Worm (Caenorhabditis elegans): ENCODE data around the gene msp-49.

Gene msp-49

DNA sequence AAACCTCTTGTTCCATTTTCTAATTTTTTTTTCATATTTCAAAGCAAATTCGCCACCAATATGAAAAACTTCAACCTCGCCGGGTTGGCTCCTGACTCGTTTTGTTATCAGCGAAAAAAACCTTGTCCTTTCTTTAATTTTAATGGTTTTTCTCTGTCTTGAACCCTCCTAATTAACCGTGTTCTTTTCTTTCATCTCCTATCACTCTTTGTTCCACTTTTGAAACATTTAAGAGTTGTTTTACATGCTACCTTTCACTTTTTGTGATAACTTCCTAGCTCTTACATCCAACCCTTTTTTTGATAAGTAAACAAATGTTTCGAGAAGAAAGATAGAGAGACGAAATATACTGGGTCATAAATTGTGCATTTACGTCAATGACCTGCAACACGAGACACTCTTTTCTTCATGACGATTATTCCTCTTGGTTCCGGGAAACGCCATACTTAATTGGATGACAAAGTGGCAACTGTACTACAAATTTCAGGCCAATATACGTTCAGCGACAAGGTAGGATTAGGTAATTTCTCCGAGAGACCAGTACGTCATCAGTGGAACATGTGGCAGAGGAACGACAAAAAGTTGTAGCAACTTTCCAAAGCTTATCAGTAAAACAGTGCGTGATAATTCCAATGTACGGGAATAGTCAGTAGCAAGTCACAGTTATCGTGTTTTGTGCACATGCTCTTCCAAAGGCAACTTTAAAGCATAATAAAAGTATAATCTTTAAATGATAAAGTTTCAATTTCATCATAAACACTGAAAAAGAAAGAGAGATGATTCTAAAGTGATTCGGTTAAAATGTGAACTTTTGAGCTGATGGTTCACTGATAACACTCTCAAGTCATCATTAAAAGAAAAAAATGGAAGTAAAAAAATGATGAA lies 9.3 kb upstream of the msp-49 start:
- TF ChIP-seq klf-2 (GFP tag; conservative IDR thresholded peaks at IDR 0.05) (no peak), ref-1 (GFP tag; conservative IDR thresholded peaks at IDR 0.05) (no peak), med-1 (GFP tag; optimal IDR thresholded peaks at IDR 0.05; ENCODE audit: insufficient read depth) (no peak), tab-1 (GFP tag; IDR thresholded peaks at IDR 0.05) (no peak), ztf-23 (GFP tag; IDR thresholded peaks at IDR 0.05) (no peak), T22C8.4 (GFP tag; IDR thresholded peaks at IDR 0.05) (no peak), flt-1 (GFP tag; IDR thresholded peaks at IDR 0.05) (no peak), cog-1 (tag; optimal IDR thresholded peaks at IDR 0.05) (no peak), ztf-29 (GFP tag; IDR thresholded peaks at IDR 0.05) (no peak)

DNA sequence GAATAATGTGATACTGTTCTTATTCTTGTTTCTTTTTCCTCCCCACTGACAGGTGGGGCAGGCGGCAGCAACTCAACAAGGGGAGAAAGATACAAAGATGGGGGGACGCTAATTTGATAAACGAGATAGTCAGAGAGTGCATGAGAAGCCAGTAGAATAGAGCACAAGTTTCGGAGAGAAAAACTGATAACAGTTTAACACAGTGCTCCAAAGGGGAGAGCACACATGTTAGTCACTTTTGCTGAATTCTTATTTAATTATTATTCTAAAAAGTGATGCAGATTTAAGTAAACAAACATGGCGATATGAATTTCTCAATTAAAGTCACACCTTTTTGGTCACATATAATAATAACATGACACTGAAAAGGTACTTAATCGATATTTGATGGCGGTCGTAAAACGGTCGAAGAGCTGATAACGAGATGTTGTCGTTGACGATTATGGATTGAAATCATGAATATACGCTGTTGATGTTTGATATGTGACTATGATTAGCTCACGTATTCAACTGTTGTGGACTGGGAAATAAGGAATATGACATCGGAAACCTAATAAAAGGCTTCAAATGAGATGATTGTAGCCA lies 8.1 kb upstream of the msp-49 start:
- TF ChIP-seq flt-1 (GFP tag; IDR thresholded peaks at IDR 0.05) (no peak), ztf-29 (GFP tag; IDR thresholded peaks at IDR 0.05) (no peak), tab-1 (GFP tag; IDR thresholded peaks at IDR 0.05) (no peak), ztf-23 (GFP tag; IDR thresholded peaks at IDR 0.05) (no peak), cog-1 (tag; optimal IDR thresholded peaks at IDR 0.05) (no peak), T22C8.4 (GFP tag; IDR thresholded peaks at IDR 0.05) (no peak), klf-2 (GFP tag; conservative IDR thresholded peaks at IDR 0.05) (no peak), med-1 (GFP tag; optimal IDR thresholded peaks at IDR 0.05; ENCODE audit: insufficient read depth) (no peak), ref-1 (GFP tag; conservative IDR thresholded peaks at IDR 0.05) (no peak)

- TF ChIP-seq med-1 (GFP tag; optimal IDR thresholded peaks at IDR 0.05; ENCODE audit: insufficient read depth), result no peak
- TF ChIP-seq tab-1 (GFP tag; IDR thresholded peaks at IDR 0.05), result no peak
- no peak for TF ChIP-seq flt-1 (GFP tag; IDR thresholded peaks at IDR 0.05)
- TF ChIP-seq cog-1 (tag; optimal IDR thresholded peaks at IDR 0.05), result no peak
Observed at ce11 chrII:5186870-5187269, 7.3 kb upstream of the msp-49 start.

- TF ChIP-seq ztf-29 (GFP tag; IDR thresholded peaks at IDR 0.05) (no peak), klf-2 (GFP tag; conservative IDR thresholded peaks at IDR 0.05) (no peak), flt-1 (GFP tag; IDR thresholded peaks at IDR 0.05) (no peak), cog-1 (tag; optimal IDR thresholded peaks at IDR 0.05) (no peak), ref-1 (GFP tag; conservative IDR thresholded peaks at IDR 0.05) (no peak), ztf-23 (GFP tag; IDR thresholded peaks at IDR 0.05) (no peak), med-1 (GFP tag; optimal IDR thresholded peaks at IDR 0.05; ENCODE audit: insufficient read depth) (no peak), tab-1 (GFP tag; IDR thresholded peaks at IDR 0.05) (no peak), T22C8.4 (GFP tag; IDR thresholded peaks at IDR 0.05) (no peak)
Observed at ce11 chrII:5187469-5187868, 6.7 kb upstream of the msp-49 start, which contains the start of gene crh-2. crh-2 (minus strand) TSS chrII:5187569.

DNA sequence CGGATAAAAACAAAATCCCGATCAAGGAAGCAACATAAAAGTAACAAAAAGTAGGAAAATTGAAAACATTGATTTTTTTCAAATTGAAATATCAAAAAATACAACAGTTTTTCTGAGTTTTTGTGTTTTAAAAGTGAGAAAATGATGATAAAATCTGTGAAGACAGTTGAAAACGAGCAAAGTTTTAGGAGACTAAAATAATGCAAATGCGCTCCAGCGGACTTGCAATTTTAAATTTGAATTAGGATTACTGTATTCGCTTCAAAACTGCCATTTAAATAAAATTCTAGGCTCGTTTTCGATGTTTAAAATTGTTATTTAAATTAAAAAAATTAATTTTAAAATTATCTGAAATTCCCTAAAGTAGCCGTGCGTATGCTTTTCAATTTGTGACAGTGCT lies 6.2 kb upstream of the msp-49 start:
- TF ChIP-seq cog-1 (tag; optimal IDR thresholded peaks at IDR 0.05) (no peak), tab-1 (GFP tag; IDR thresholded peaks at IDR 0.05) (no peak), T22C8.4 (GFP tag; IDR thresholded peaks at IDR 0.05) (no peak), klf-2 (GFP tag; conservative IDR thresholded peaks at IDR 0.05) (no peak)

DNA sequence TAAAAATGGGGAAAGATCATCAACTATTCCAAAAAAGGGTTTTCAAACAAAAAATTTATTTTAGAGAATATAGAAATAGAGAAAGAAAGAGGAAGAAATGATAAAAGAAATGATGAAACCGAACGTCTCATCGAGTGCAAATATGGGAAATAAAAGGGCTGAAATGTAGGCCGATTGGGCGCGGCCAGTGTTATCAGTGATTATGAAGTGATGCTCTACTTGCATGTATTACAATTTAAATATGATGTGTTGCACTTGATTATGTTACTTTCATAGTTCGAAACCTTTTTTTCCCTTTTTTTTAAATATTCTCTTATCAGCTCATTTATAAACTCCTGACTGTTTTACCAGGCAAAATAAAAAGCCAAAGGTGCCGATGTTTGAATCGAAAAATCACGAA lies 2.4 kb upstream of the msp-49 start:
- no peak for TF ChIP-seq cog-1 (tag; optimal IDR thresholded peaks at IDR 0.05)
- no peak for TF ChIP-seq ztf-29 (GFP tag; IDR thresholded peaks at IDR 0.05)
- no peak for TF ChIP-seq tab-1 (GFP tag; IDR thresholded peaks at IDR 0.05)
- no peak for TF ChIP-seq med-1 (GFP tag; optimal IDR thresholded peaks at IDR 0.05; ENCODE audit: insufficient read depth)
- TF ChIP-seq klf-2 (GFP tag; conservative IDR thresholded peaks at IDR 0.05), result no peak
- TF ChIP-seq flt-1 (GFP tag; IDR thresholded peaks at IDR 0.05), result no peak
- TF ChIP-seq T22C8.4 (GFP tag; IDR thresholded peaks at IDR 0.05), result no peak
- TF ChIP-seq ztf-23 (GFP tag; IDR thresholded peaks at IDR 0.05), result no peak
- no peak for TF ChIP-seq ref-1 (GFP tag; conservative IDR thresholded peaks at IDR 0.05)

DNA sequence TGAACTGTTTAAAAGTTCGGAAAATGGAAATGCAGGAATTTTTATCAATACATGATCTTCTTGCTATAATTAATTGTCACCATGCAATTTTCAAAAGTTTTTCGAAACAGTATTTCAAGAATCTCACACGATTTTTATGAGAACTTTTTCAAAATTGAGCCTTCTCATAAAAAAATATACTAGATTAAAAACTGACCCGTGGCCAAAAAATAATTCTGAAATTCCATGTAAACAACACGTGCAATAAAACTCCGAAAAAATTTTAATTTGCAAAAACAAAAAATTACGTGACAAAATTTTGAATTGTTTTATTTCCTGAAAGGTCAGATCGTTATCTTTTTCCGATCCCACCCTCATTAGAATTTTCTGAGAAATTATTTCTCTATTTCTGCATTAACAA lies 1.3 kb downstream of the msp-49 start, which contains the start of gene C34F11.5:
Gene C34F11.5, plus strand, starts transcription at position 301 of the 400 bp plus-strand sequence.
- no peak for TF ChIP-seq klf-2 (GFP tag; conservative IDR thresholded peaks at IDR 0.05)
- no peak for TF ChIP-seq tab-1 (GFP tag; IDR thresholded peaks at IDR 0.05)
- no peak for TF ChIP-seq flt-1 (GFP tag; IDR thresholded peaks at IDR 0.05)
- no peak for TF ChIP-seq ref-1 (GFP tag; conservative IDR thresholded peaks at IDR 0.05)
- TF ChIP-seq T22C8.4 (GFP tag; IDR thresholded peaks at IDR 0.05), result no peak

DNA sequence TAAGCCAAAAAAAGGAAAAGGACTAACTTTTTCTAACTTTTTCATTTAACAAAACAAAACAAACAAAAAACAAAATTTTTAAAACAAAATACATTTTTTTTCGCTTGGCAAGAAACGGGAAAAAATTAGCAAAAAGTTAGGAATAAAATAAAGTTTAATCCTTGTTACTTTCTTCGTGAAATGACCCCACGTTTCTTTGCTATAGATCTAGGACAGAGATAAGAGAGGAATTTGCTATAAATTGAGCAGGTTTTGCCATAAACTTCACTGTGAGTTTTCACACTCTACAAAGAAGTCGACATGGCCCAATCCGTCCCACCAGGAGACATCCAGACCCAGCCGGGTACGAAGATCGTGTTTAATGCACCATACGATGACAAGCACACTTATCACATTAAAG lies 5.3 kb downstream of the msp-49 start, which contains the start of gene msp-50:
Gene msp-50, plus strand, starts transcription at position 301 of the 400 bp plus-strand sequence.
- TF ChIP-seq ref-1 (GFP tag; conservative IDR thresholded peaks at IDR 0.05) (no peak), klf-2 (GFP tag; conservative IDR thresholded peaks at IDR 0.05) (no peak), ztf-23 (GFP tag; IDR thresholded peaks at IDR 0.05) (no peak), cog-1 (tag; optimal IDR thresholded peaks at IDR 0.05) (no peak), ztf-29 (GFP tag; IDR thresholded peaks at IDR 0.05) (no peak), med-1 (GFP tag; optimal IDR thresholded peaks at IDR 0.05; ENCODE audit: insufficient read depth) (no peak), T22C8.4 (GFP tag; IDR thresholded peaks at IDR 0.05) (no peak), tab-1 (GFP tag; IDR thresholded peaks at IDR 0.05) (no peak), flt-1 (GFP tag; IDR thresholded peaks at IDR 0.05) (no peak)

- TF ChIP-seq med-1 (GFP tag; optimal IDR thresholded peaks at IDR 0.05; ENCODE audit: insufficient read depth) (no peak), ztf-29 (GFP tag; IDR thresholded peaks at IDR 0.05) (no peak), cog-1 (tag; optimal IDR thresholded peaks at IDR 0.05) (no peak), T22C8.4 (GFP tag; IDR thresholded peaks at IDR 0.05) (no peak)
Observed at ce11 chrII:5200987-5201582, 6.9 kb downstream of the msp-49 start.
